Worm (Caenorhabditis elegans) whole organism, L3 larva: ENCODE results near the gene K03H1.9.

Experiments used
- ZK546.5 ChIP-seq: sonication (generic microtip); optimal IDR thresholded peaks from 2 replicates; lab custom pipeline; 2017; ENCODE audit warnings: missing biosample characterization, missing genetic modification characterization
- aly-2 ChIP-seq: fragments of 150-350 bp; optimal IDR thresholded peaks from 2 replicates; lab custom pipeline; 2014; ENCODE audit warnings: missing biosample characterization, missing genetic modification characterization
- ceh-16 ChIP-seq: sonication (generic microtip); optimal IDR thresholded peaks from 2 replicates; lab custom pipeline; 2017; ENCODE audit warnings: missing biosample characterization, missing genetic modification characterization
- ceh-28 ChIP-seq: fragments of 150-350 bp; optimal IDR thresholded peaks from 2 replicates; lab custom pipeline; 2014; ENCODE audit warnings: missing biosample characterization, missing genetic modification reagents, missing genetic modification characterization
- ceh-9 ChIP-seq: sonication (generic microtip); optimal IDR thresholded peaks from 2 replicates; lab custom pipeline; 2018; ENCODE audit warnings: missing biosample characterization, missing genetic modification characterization
- egl-27 ChIP-seq: sonication (generic microtip); optimal IDR thresholded peaks from 4 replicates; lab custom pipeline; 2017; ENCODE audit warnings: missing biosample characterization, missing genetic modification reagents, missing genetic modification characterization
- egl-5 ChIP-seq: fragments of 150-350 bp; optimal IDR thresholded peaks from 2 replicates; lab custom pipeline; 2017; ENCODE audit warnings: missing biosample characterization, missing genetic modification reagents, missing genetic modification characterization, inconsistent platforms
- elt-1 ChIP-seq: fragments of 150-350 bp; optimal IDR thresholded peaks from 2 replicates; lab custom pipeline; 2014; ENCODE audit warnings: missing biosample characterization, missing genetic modification characterization
- elt-2 ChIP-seq: sonication (generic microtip); optimal IDR thresholded peaks from 2 replicates; lab custom pipeline; 2016; ENCODE audit warnings: missing genetic modification reagents, mild to moderate bottlenecking, missing genetic modification characterization, missing compliant biosample characterization
- eor-1 ChIP-seq, 2 experiments: fragments of 150-350 bp; optimal IDR thresholded peaks; 2 replicates each; lab custom pipeline; 2014 to 2018; ENCODE audit warnings: missing biosample characterization in 2 of 2, missing genetic modification characterization in 2 of 2
- fkh-10 ChIP-seq: sonication (generic microtip); optimal IDR thresholded peaks from 2 replicates; lab custom pipeline; 2017; ENCODE audit warnings: missing biosample characterization, missing genetic modification reagents, missing genetic modification characterization
- fos-1 ChIP-seq: fragments of 150-350 bp; optimal IDR thresholded peaks from 2 replicates; lab custom pipeline; 2014; ENCODE audit warnings: missing biosample characterization, missing genetic modification characterization
- hmg-11 ChIP-seq: sonication (generic microtip); optimal IDR thresholded peaks from 2 replicates; lab custom pipeline; 2016; ENCODE audit warnings: missing genetic modification characterization, missing compliant biosample characterization
- jun-1 ChIP-seq: fragments of 150-350 bp; optimal IDR thresholded peaks from 2 replicates; lab custom pipeline; 2014; ENCODE audit warnings: missing biosample characterization, missing genetic modification reagents, missing genetic modification characterization
- lin-15B ChIP-seq: fragments of 150-350 bp; optimal IDR thresholded peaks from 2 replicates; lab custom pipeline; 2014; ENCODE audit warnings: missing biosample characterization, missing genetic modification characterization
- lin-39 ChIP-seq: fragments of 150-350 bp; optimal IDR thresholded peaks from 2 replicates; lab custom pipeline; 2018; ENCODE audit warnings: missing biosample characterization, missing genetic modification reagents, missing genetic modification characterization
- mdl-1 ChIP-seq: fragments of 150-350 bp; optimal IDR thresholded peaks from 2 replicates; lab custom pipeline; 2014; ENCODE audit warnings: missing biosample characterization, missing genetic modification characterization
- nfya-1 ChIP-seq: sonication (generic microtip); optimal IDR thresholded peaks from 2 replicates; lab custom pipeline; 2017; ENCODE audit warnings: missing genetic modification characterization, mild to moderate bottlenecking, missing compliant biosample characterization, antibody characterized with exemption, moderate library complexity; ENCODE audit not compliant: insufficient read depth
- nhr-12 ChIP-seq: fragments of 150-350 bp; optimal IDR thresholded peaks from 2 replicates; lab custom pipeline; 2014; ENCODE audit warnings: missing biosample characterization, missing genetic modification characterization
- nhr-23 ChIP-seq: fragments of 150-350 bp; optimal IDR thresholded peaks from 2 replicates; lab custom pipeline; 2014; ENCODE audit warnings: missing biosample characterization, missing genetic modification reagents, missing genetic modification characterization
- nhr-25 ChIP-seq: sonication (generic microtip); optimal IDR thresholded peaks from 2 replicates; lab custom pipeline; 2017; ENCODE audit warnings: missing biosample characterization, missing genetic modification characterization
- nhr-28 ChIP-seq: fragments of 150-350 bp; optimal IDR thresholded peaks from 2 replicates; lab custom pipeline; 2014; ENCODE audit warnings: missing biosample characterization, missing genetic modification characterization
- nhr-67 ChIP-seq: fragments of 150-350 bp; optimal IDR thresholded peaks from 2 replicates; lab custom pipeline; 2014; ENCODE audit warnings: missing biosample characterization, missing genetic modification characterization
- pha-4 ChIP-seq: fragments of 150-350 bp; optimal IDR thresholded peaks from 2 replicates; lab custom pipeline; 2014; ENCODE audit warnings: missing biosample characterization, missing genetic modification reagents, missing genetic modification characterization
- pqm-1 ChIP-seq: fragments of 150-350 bp; optimal IDR thresholded peaks from 2 replicates; lab custom pipeline; 2017; ENCODE audit warnings: missing biosample characterization, missing genetic modification characterization, inconsistent platforms
- sea-2 ChIP-seq: fragments of 150-350 bp; sonication (generic microtip); optimal IDR thresholded peaks from 4 replicates; lab custom pipeline; 2014; ENCODE audit warnings: missing biosample characterization, missing genetic modification reagents, missing genetic modification characterization
- snpc-4 ChIP-seq: fragments of 150-350 bp; optimal IDR thresholded peaks from 2 replicates; lab custom pipeline; 2014; ENCODE audit warnings: missing biosample characterization, missing genetic modification characterization
- unc-39 ChIP-seq: sonication (generic microtip); optimal IDR thresholded peaks from 4 replicates; lab custom pipeline; 2017; ENCODE audit warnings: missing biosample characterization, missing genetic modification characterization
- unc-62 ChIP-seq: fragments of 150-350 bp; sonication (generic microtip); optimal IDR thresholded peaks from 4 replicates; lab custom pipeline; 2014; ENCODE audit warnings: missing biosample characterization, missing genetic modification reagents, missing genetic modification characterization
- zag-1 ChIP-seq: fragments of 150-350 bp; optimal IDR thresholded peaks from 2 replicates; lab custom pipeline; 2014; ENCODE audit warnings: missing biosample characterization, missing genetic modification characterization
- ztf-11 ChIP-seq: fragments of 150-350 bp; optimal IDR thresholded peaks from 2 replicates; lab custom pipeline; 2014; ENCODE audit warnings: missing biosample characterization, missing genetic modification characterization

Gene K03H1.9

DNA sequence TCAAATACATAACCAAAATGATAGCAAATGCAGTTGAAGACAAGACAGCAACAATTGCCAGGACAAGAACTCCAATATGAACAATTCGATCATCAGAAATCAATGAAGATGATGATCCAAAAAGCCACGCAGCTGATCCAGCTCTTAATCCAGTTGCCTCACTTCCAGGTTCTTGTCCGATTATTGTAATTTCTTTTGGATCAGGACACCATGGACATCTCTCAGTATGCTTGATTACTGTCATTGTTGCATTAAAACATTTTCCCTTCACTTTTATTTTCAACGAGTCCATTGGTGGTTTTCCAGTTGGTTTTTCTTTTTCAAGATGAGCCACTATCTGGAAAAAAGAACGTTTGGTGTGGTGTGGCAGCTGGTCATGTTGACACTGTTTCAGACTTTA lies 23.1 kb upstream of the K03H1.9 start:
- TF ChIP-seq nhr-25 (no peak), mdl-1 (tag; lab: Kevin White, UChicago) (no peak), zag-1 (tag; lab: Kevin White, UChicago) (no peak), lin-39 (no peak), nhr-28 (tag; lab: Kevin White, UChicago) (no peak), ceh-28 (no peak), unc-62 (no peak), nhr-23 (tag; lab: Kevin White, UChicago) (no peak), egl-27 (tag; lab: Kevin White, UChicago) (no peak), ceh-9 (tag; lab: Kevin White, UChicago) (no peak), eor-1 (tag; optimal IDR thresholded peaks at IDR 0.05; lab: Kevin White, UChicago) (no peak), ztf-11 (tag; lab: Kevin White, UChicago) (no peak), nhr-67 (tag; lab: Kevin White, UChicago) (no peak), jun-1 (tag; lab: Kevin White, UChicago) (no peak), pqm-1 (tag; lab: Kevin White, UChicago) (no peak)

DNA sequence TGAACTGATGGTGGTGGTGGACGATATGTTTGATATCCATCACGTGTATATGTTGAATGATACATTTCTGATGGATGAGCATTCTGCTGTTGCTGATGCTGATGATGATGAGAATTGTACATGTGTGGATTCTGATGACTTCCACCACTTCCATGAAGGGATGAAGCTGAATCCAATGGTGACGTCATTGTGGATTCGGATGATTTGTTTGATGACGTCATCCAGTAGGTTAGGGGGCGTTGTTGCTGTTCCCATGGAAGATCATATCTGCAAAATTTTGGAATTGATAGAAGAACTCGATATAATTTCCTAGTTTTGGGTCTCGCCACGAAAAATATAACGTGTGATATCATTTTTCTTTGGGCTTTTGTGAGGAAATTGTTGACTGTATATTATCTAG lies 22.2 kb upstream of the K03H1.9 start:
- TF ChIP-seq elt-1 (tag; lab: Kevin White, UChicago) = no peak
- TF ChIP-seq snpc-4 (tag; lab: Kevin White, UChicago) = no peak
- no peak for TF ChIP-seq aly-2 (tag; lab: Kevin White, UChicago)
- TF ChIP-seq fkh-10 (GFP tag; lab: Kevin White, UChicago) = no peak
- TF ChIP-seq zag-1 (tag; lab: Kevin White, UChicago) = no peak
- TF ChIP-seq ceh-16 (tag; lab: Kevin White, UChicago) = no peak
- TF ChIP-seq ceh-28 = no peak
- TF ChIP-seq sea-2 (GFP tag; lab: Kevin White, UChicago) = no peak
- no peak for TF ChIP-seq lin-15B
- TF ChIP-seq hmg-11 = no peak
- TF ChIP-seq unc-62 = no peak
- TF ChIP-seq, all 47 proteins: peak for 0

DNA sequence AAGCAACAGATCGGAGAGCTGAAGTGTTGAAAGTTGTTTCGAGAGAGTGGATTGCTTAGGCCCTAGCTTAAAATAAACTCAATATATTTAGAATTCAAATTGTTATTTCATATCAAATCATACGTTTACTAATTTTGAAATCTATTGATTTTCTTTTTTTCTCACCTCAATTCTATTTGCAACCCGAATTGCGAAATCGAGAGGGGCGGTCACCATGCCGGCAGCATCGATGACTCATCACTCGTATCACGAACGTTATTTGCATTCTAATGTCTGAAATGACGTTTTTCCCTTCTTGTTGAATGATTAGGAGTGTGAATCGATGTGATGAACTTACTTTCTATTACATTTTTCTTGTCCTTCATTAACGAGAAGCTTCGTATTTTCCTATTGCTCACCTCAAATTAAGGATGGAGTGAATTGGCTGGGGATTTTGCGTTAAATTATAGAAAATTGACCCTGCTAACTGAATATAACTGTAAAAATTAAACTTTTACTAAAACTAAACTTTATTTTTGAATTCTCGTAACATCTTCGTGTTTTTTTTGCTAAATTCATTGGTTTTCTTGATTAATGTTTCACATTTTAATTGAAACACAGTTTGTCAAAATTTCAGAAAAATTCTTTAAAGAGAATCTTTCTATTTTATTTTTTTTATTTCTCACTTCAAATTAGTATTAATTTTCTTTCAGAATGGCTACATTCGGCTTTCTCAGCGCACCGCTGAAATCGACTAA lies 15.5 kb upstream of the K03H1.9 start, which contains the start of gene alx-1:
Gene alx-1, plus strand, starts transcription at position 687 of the 737 bp plus-strand sequence.
- TF ChIP-seq nfya-1 (tag; lab: Kevin White, UChicago) = peak; percentile 20
- TF ChIP-seq pqm-1 (tag; lab: Kevin White, UChicago) = peak; percentile 50
- TF ChIP-seq ZK546.5 (tag; lab: Kevin White, UChicago) = no peak
- peak; percentile 39 for TF ChIP-seq pha-4 (tag; lab: Kevin White, UChicago)
- peak; percentile 66 for TF ChIP-seq jun-1 (tag; lab: Kevin White, UChicago)
- TF ChIP-seq nhr-12 (tag; lab: Kevin White, UChicago) = no peak
- TF ChIP-seq ceh-28 = peak; percentile 40
- peak; percentile 52 for TF ChIP-seq elt-2 (tag; lab: Kevin White, UChicago)
- peak; percentile 62 for TF ChIP-seq fos-1
- TF ChIP-seq snpc-4 (tag; lab: Kevin White, UChicago) = peak; percentile 3
- TF ChIP-seq, all 47 proteins: peak for 8

DNA sequence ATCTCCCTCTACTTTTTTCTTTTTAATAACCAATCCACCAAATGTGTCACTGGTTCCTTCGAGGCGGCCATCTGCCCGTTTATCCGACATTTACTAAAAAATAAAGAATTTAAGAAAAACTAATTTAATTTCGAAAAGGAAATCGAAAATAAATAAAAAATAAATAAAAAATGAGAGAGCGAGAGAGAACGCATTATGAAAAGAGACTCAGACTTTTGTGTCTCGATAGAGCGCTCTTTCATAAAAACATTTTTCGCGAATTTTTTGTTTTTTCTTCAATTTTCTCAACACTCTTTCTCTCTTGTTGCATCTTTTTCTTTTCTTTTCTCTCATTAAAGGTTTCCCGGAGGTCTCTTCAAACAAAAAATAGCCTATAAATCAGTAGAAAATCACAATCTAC lies 14.8 kb upstream of the K03H1.9 start, which contains the start of gene mog-1:
Gene mog-1, minus strand, starts transcription at position 93 of the 400 bp plus-strand sequence.
- peak; percentile 11 for TF ChIP-seq egl-5 (tag; lab: Kevin White, UChicago)
- no peak for TF ChIP-seq aly-2 (tag; lab: Kevin White, UChicago)
- peak; percentile 17 for TF ChIP-seq lin-15B
- TF ChIP-seq pha-4 (tag; lab: Kevin White, UChicago) = peak; percentile 60

DNA sequence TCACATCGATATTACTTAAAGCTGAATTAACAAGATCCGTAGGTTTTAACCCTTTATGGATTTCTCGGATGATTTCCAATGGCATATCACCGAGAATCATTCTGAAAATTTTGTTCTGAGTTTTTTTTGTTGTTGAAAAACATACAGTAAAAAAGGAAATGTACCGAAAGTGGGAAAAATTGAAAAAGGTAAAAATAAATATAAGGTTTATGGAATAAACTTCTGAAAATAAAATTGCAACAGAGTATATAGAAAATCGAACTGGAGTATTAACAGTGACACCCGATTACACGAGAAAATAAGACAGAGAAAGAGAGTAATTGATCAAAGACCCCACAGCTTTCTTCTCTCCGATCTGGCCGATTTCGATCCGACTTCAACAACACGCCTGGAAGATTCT lies 10.6 kb upstream of the K03H1.9 start, which contains the start of gene K03H1.11:
Gene K03H1.11, minus strand, starts transcription at position 101 of the 400 bp plus-strand sequence.
- TF ChIP-seq nhr-23 (tag; lab: Kevin White, UChicago) = peak; percentile 13
- no peak for TF ChIP-seq sea-2 (GFP tag; lab: Kevin White, UChicago)
- TF ChIP-seq lin-15B = no peak
- no peak for TF ChIP-seq unc-39
- no peak for TF ChIP-seq ceh-16 (tag; lab: Kevin White, UChicago)
